In the genomic region with DNA sequence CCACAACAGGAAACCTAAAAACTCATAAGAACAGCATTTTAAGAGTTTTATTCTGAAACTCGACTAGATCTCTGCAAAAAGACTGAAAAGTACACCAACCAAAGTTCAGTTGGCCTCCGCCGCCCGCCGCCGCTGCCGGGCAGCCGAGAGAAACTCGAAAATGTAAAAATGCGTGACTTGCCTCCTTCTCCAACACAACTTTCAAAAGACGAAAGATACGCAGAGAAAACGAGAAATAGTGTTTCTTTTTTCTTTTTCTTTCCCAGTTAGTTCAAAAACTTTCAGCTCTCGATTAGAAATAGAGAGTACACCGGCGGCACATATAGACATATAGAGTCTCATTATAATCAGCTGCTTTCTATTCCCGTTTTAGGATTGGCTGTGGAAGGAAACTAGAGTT, we compare ENCODE assay signal across 7 worm cellular contexts.
A peak's percentile ranks its signal among the peaks of the same experiment; 100 is the strongest.
TF ChIP-seq lines count a peak whose summit lies in the region.

No protein-coding gene starts in this region.

TF ChIP-seq in whole organism, L1 larva, 84 proteins besides CTCF, POLR2A, EP300 and RAD21 (continues in another document):
- 0 out of 2 replicates have a peak, but pooled peaks have one; percentile 9 for TF ChIP-seq nhr-19 (GFP tag; conservative IDR thresholded peaks at IDR 0.05; lab: Robert Waterston, UW)
- TF ChIP-seq ceh-90 (tag; optimal IDR thresholded peaks at IDR 0.05; lab: Kevin White, UChicago) = no peak
- no peak for TF ChIP-seq C04F5.9 (tag; optimal IDR thresholded peaks at IDR 0.05; lab: Kevin White, UChicago)
- TF ChIP-seq ets-5 (GFP tag; IDR thresholded peaks at IDR 0.05; lab: Robert Waterston, UW) = no peak
- TF ChIP-seq pag-3 (tag; optimal IDR thresholded peaks at IDR 0.05; lab: Kevin White, UChicago; ENCODE audit: borderline replicate concordance, insufficient read depth) = no peak
- no peak for TF ChIP-seq nhr-90 (tag; optimal IDR thresholded peaks at IDR 0.05; lab: Kevin White, UChicago; ENCODE audit: poor library complexity)
- no peak for TF ChIP-seq aly-2 (tag; optimal IDR thresholded peaks at IDR 0.05; lab: Kevin White, UChicago)
- no peak for TF ChIP-seq efl-3 (GFP tag; optimal IDR thresholded peaks at IDR 0.05; lab: Kevin White, UChicago)
- TF ChIP-seq mdl-1 (tag; optimal IDR thresholded peaks at IDR 0.05; lab: Kevin White, UChicago) = peak in 1 of 2 experiments; percentile 41
- TF ChIP-seq nhr-85 (tag; lab: Kevin White, UChicago) = no peak
- TF ChIP-seq ceh-88 (GFP tag; IDR thresholded peaks at IDR 0.05; lab: Robert Waterston, UW) = no peak
- no peak for TF ChIP-seq ceh-63 (GFP tag; optimal IDR thresholded peaks at IDR 0.05; lab: Kevin White, UChicago)

TF ChIP-seq in whole organism, L2 larva, 48 proteins besides CTCF, POLR2A, EP300 and RAD21 (continues in another document):
- TF ChIP-seq lin-13 (GFP tag; optimal IDR thresholded peaks at IDR 0.05; lab: Kevin White, UChicago) = peak; percentile 12
- peak; percentile 47 for TF ChIP-seq nhr-129 (tag; optimal IDR thresholded peaks at IDR 0.05; lab: Kevin White, UChicago)
- TF ChIP-seq elt-3 (tag; optimal IDR thresholded peaks at IDR 0.05; lab: Kevin White, UChicago) = no peak
- peak; percentile 62 for TF ChIP-seq C34F6.9 (tag; optimal IDR thresholded peaks at IDR 0.05; lab: Kevin White, UChicago)
- TF ChIP-seq crh-2 (tag; optimal IDR thresholded peaks at IDR 0.05; lab: Kevin White, UChicago) = peak; percentile 75
- TF ChIP-seq peb-1 (tag; optimal IDR thresholded peaks at IDR 0.05; lab: Kevin White, UChicago) = no peak
- peak; percentile 78 for TF ChIP-seq unc-55 (GFP tag; optimal IDR thresholded peaks at IDR 0.05; lab: Kevin White, UChicago)
- TF ChIP-seq mbf-1 (tag; optimal IDR thresholded peaks at IDR 0.05; lab: Kevin White, UChicago) = no peak
- peak in 1 of 2 experiments; percentile 28 for TF ChIP-seq lsy-2 (tag; optimal IDR thresholded peaks at IDR 0.05; lab: Kevin White, UChicago)
- TF ChIP-seq gmeb-1 (tag; optimal IDR thresholded peaks at IDR 0.05; lab: Kevin White, UChicago) = peak; percentile 31
- peak; percentile 37 for TF ChIP-seq sma-9 (GFP tag; optimal IDR thresholded peaks at IDR 0.05; lab: Kevin White, UChicago)
- no peak for TF ChIP-seq sma-9 (tag; optimal IDR thresholded peaks at IDR 0.05; lab: Kevin White, UChicago)

TF ChIP-seq in whole organism, L3 larva, 47 proteins besides CTCF, POLR2A, EP300 and RAD21 (continues in another document):
- no peak for TF ChIP-seq tbx-2 (tag; optimal IDR thresholded peaks at IDR 0.05; lab: Kevin White, UChicago)
- no peak for TF ChIP-seq nhr-67 (tag; optimal IDR thresholded peaks at IDR 0.05; lab: Kevin White, UChicago)
- TF ChIP-seq snpc-4 (tag; optimal IDR thresholded peaks at IDR 0.05; lab: Kevin White, UChicago) = no peak
- TF ChIP-seq mml-1 (tag; optimal IDR thresholded peaks at IDR 0.05; lab: Kevin White, UChicago) = no peak
- TF ChIP-seq mdl-1 (tag; optimal IDR thresholded peaks at IDR 0.05; lab: Kevin White, UChicago) = no peak
- no peak for TF ChIP-seq ceh-16 (tag; optimal IDR thresholded peaks at IDR 0.05; lab: Kevin White, UChicago)
- TF ChIP-seq skn-1 (tag; optimal IDR thresholded peaks at IDR 0.05; lab: Kevin White, UChicago) = peak; percentile 74
- no peak for TF ChIP-seq daf-12 (tag; optimal IDR thresholded peaks at IDR 0.05; lab: Kevin White, UChicago)
- TF ChIP-seq ztf-4 (tag; optimal IDR thresholded peaks at IDR 0.05; lab: Kevin White, UChicago) = no peak
- TF ChIP-seq lsy-12 (tag; optimal IDR thresholded peaks at IDR 0.05; lab: Kevin White, UChicago) = no peak
- no peak for TF ChIP-seq ZK546.5 (tag; optimal IDR thresholded peaks at IDR 0.05; lab: Kevin White, UChicago)
- no peak for TF ChIP-seq ceh-82 (tag; optimal IDR thresholded peaks at IDR 0.05; lab: Kevin White, UChicago)
- peak; percentile 5 for TF ChIP-seq pqm-1 (tag; optimal IDR thresholded peaks at IDR 0.05; lab: Kevin White, UChicago)
- no peak for TF ChIP-seq elt-1 (tag; optimal IDR thresholded peaks at IDR 0.05; lab: Kevin White, UChicago)

TF ChIP-seq in whole organism, L4 larva, 104 proteins besides CTCF, POLR2A, EP300 and RAD21 (continues in another document):
- TF ChIP-seq lin-13 (GFP tag; optimal IDR thresholded peaks at IDR 0.05; lab: Kevin White, UChicago) = no peak
- TF ChIP-seq aha-1 (tag; lab: Kevin White, UChicago) = peak; percentile 78
- TF ChIP-seq fkh-10 (GFP tag; optimal IDR thresholded peaks at IDR 0.05; lab: Kevin White, UChicago) = no peak
- no peak for TF ChIP-seq cey-2 (tag; optimal IDR thresholded peaks at IDR 0.05; lab: Kevin White, UChicago; ENCODE audit: borderline replicate concordance, insufficient read depth)
- TF ChIP-seq Y48G9A.11 (GFP tag; IDR thresholded peaks at IDR 0.05; lab: Robert Waterston, UW) = no peak
- peak; percentile 60 for TF ChIP-seq mep-1 (tag; optimal IDR thresholded peaks at IDR 0.05; lab: Kevin White, UChicago)
- no peak for TF ChIP-seq mxl-2 (GFP tag; conservative IDR thresholded peaks at IDR 0.05; lab: Robert Waterston, UW)
- peak; percentile 55 for TF ChIP-seq dve-1 (tag; optimal IDR thresholded peaks at IDR 0.05; lab: Kevin White, UChicago; ENCODE audit: insufficient read depth)
- TF ChIP-seq T26A8.4 (GFP tag; IDR thresholded peaks at IDR 0.05; lab: Robert Waterston, UW) = no peak
- no peak for TF ChIP-seq pha-4 (GFP tag; IDR thresholded peaks at IDR 0.05; lab: Robert Waterston, UW)
- no peak for TF ChIP-seq pha-4 (tag; optimal IDR thresholded peaks at IDR 0.05; lab: Kevin White, UChicago)
- TF ChIP-seq ztf-11 (tag; optimal IDR thresholded peaks at IDR 0.05; lab: Kevin White, UChicago) = no peak
- TF ChIP-seq zip-11 (GFP tag; IDR thresholded peaks at IDR 0.05; lab: Robert Waterston, UW) = no peak
- TF ChIP-seq zfp-2 (tag; optimal IDR thresholded peaks at IDR 0.05; lab: Kevin White, UChicago) = no peak

TF ChIP-seq in whole organism, late embryonic, 69 proteins besides CTCF, POLR2A, EP300 and RAD21:
- TF ChIP-seq elt-2 (tag; optimal IDR thresholded peaks at IDR 0.05; lab: Kevin White, UChicago) (no peak), hlh-30 (tag; optimal IDR thresholded peaks at IDR 0.05; lab: Kevin White, UChicago; ENCODE audit: insufficient read depth) (peak; percentile 44), ets-4 (tag; optimal IDR thresholded peaks at IDR 0.05; lab: Kevin White, UChicago) (no peak), tbx-7 (tag; optimal IDR thresholded peaks at IDR 0.05; lab: Kevin White, UChicago) (no peak), dmd-4 (tag; optimal IDR thresholded peaks at IDR 0.05; lab: Kevin White, UChicago; ENCODE audit: borderline replicate concordance) (no peak), eyg-1 (tag; optimal IDR thresholded peaks at IDR 0.05; lab: Kevin White, UChicago) (no peak)
TF ChIP-seq in whole organism, late embryonic: peak in this region for 1.

TF ChIP-seq in whole organism, mixed stage, embryonic, 35 proteins besides CTCF, POLR2A, EP300 and RAD21:
- TF ChIP-seq nhr-237 (tag; optimal IDR thresholded peaks at IDR 0.05; lab: Kevin White, UChicago) (peak; percentile 4), mep-1 (tag; optimal IDR thresholded peaks at IDR 0.05; lab: Kevin White, UChicago) (no peak), unc-39 (tag; optimal IDR thresholded peaks at IDR 0.05; lab: Kevin White, UChicago) (no peak), unc-62 (GFP tag; optimal IDR thresholded peaks at IDR 0.05; lab: Kevin White, UChicago) (no peak)

TF ChIP-seq in whole organism, young adult, 124 proteins besides CTCF, POLR2A, EP300 and RAD21:
- TF ChIP-seq aptf-2 (GFP tag; conservative IDR thresholded peaks at IDR 0.05; lab: Robert Waterston, UW) (no peak), die-1 (tag; optimal IDR thresholded peaks at IDR 0.05; lab: Kevin White, UChicago) (no peak), zfh-2 (GFP tag; conservative IDR thresholded peaks at IDR 0.05; lab: Robert Waterston, UW) (peak; percentile 31; the same call in 1 of the 2 replicates), nhr-80 (tag; optimal IDR thresholded peaks at IDR 0.05; lab: Kevin White, UChicago) (peak; percentile 66), attf-5 (GFP tag; optimal IDR thresholded peaks at IDR 0.05; lab: Kevin White, UChicago) (peak; percentile 42), egl-44 (GFP tag; IDR thresholded peaks at IDR 0.05; lab: Robert Waterston, UW) (0 out of 2 replicates have a peak, but pooled peaks have one; percentile 14), F23B12.7 (tag; optimal IDR thresholded peaks at IDR 0.05; lab: Kevin White, UChicago; ENCODE audit: insufficient read depth) (peak; percentile 49), cebp-1 (GFP tag; IDR thresholded peaks at IDR 0.05; lab: Robert Waterston, UW) (no peak), cebp-1 (tag; optimal IDR thresholded peaks at IDR 0.05; lab: Kevin White, UChicago) (peak; percentile 33)
